Worm (Caenorhabditis elegans): ENCODE measurements around the gene M01H9.10.

- TF ChIP-seq nhr-77 (tag; optimal IDR thresholded peaks at IDR 0.05) (no peak), aly-2 (tag; optimal IDR thresholded peaks at IDR 0.05) (no peak), lin-38 (GFP tag; IDR thresholded peaks at IDR 0.05) (no peak), egl-43 (GFP tag; IDR thresholded peaks at IDR 0.05) (no peak), ama-1 (optimal IDR thresholded peaks at IDR 0.05) (no peak), snpc-4 (tag; optimal IDR thresholded peaks at IDR 0.05) (no peak), Y48G9A.11 (GFP tag; IDR thresholded peaks at IDR 0.05) (no peak), nhr-237 (tag; optimal IDR thresholded peaks at IDR 0.05) (no peak)
These were observed 37.1 kb upstream of the M01H9.10 start, which contains the start of gene ZK180.5 for ce11 chrIV:4517066-4517465.

All from whole organism, L4 larva.